Worm (Caenorhabditis elegans) whole organism, L2 larva: ENCODE results near the gene ZK783.7.

Experiments
- F13H6.1 ChIP-seq: sonication (generic microtip); optimal IDR thresholded peaks from 2 replicates; lab custom pipeline; 2016; ENCODE audit warnings: missing genetic modification characterization, missing compliant biosample characterization
- Y55F3AM.14 ChIP-seq: fragments of 200-800 bp; sonication (Bioruptor generic); optimal IDR thresholded peaks from 2 replicates; lab custom pipeline; 2018; ENCODE audit warnings: mild to moderate bottlenecking, missing genetic modification characterization, missing compliant biosample characterization
- ZK546.5 ChIP-seq: sonication (generic microtip); optimal IDR thresholded peaks from 2 replicates; lab custom pipeline; 2017; ENCODE audit warnings: missing biosample characterization, missing genetic modification characterization
- alr-1 ChIP-seq: fragments of 150-350 bp; optimal IDR thresholded peaks from 2 replicates; lab custom pipeline; 2014; ENCODE audit warnings: missing biosample characterization, missing genetic modification characterization
- ama-1 ChIP-seq: fragments of 150-350 bp; optimal IDR thresholded peaks from 2 replicates; lab custom pipeline; 2018; ENCODE audit warnings: inconsistent platforms
- ceh-82 ChIP-seq: fragments of 150-350 bp; optimal IDR thresholded peaks from 2 replicates; lab custom pipeline; 2014; ENCODE audit warnings: missing biosample characterization, missing genetic modification characterization
- crh-2 ChIP-seq: sonication (generic microtip); optimal IDR thresholded peaks from 2 replicates; lab custom pipeline; 2017; ENCODE audit warnings: missing biosample characterization, missing genetic modification characterization
- dmd-4 ChIP-seq: sonication (generic microtip); optimal IDR thresholded peaks from 2 replicates; lab custom pipeline; 2017; ENCODE audit warnings: missing biosample characterization, missing genetic modification characterization
- egl-27 ChIP-seq: sonication (generic microtip); optimal IDR thresholded peaks from 3 replicates; lab custom pipeline; 2017; ENCODE audit warnings: missing biosample characterization, missing genetic modification reagents, missing genetic modification characterization
- elt-3 ChIP-seq: sonication (generic microtip); optimal IDR thresholded peaks from 2 replicates; lab custom pipeline; 2017; ENCODE audit warnings: missing biosample characterization, missing genetic modification characterization
- fos-1 ChIP-seq: fragments of 150-350 bp; optimal IDR thresholded peaks from 2 replicates; lab custom pipeline; 2014; ENCODE audit warnings: missing biosample characterization, missing genetic modification characterization
- gmeb-1 ChIP-seq: fragments of 150-350 bp; optimal IDR thresholded peaks from 2 replicates; lab custom pipeline; 2014; ENCODE audit warnings: missing biosample characterization, missing genetic modification characterization
- lin-39 ChIP-seq: fragments of 150-350 bp; optimal IDR thresholded peaks from 2 replicates; lab custom pipeline; 2014; ENCODE audit warnings: missing biosample characterization, missing genetic modification reagents, missing genetic modification characterization
- lsy-2 ChIP-seq, 2 experiments: fragments of 150-350 bp in 1 of 2; sonication (generic microtip) in 1 of 2; optimal IDR thresholded peaks; 2 replicates each; lab custom pipeline; 2014 to 2017; ENCODE audit warnings: missing biosample characterization in 2 of 2, missing genetic modification characterization in 2 of 2
- mab-5 ChIP-seq: fragments of 150-350 bp; optimal IDR thresholded peaks from 2 replicates; lab custom pipeline; 2014; ENCODE audit warnings: missing biosample characterization, missing genetic modification characterization
- nhr-12 ChIP-seq: fragments of 150-350 bp; optimal IDR thresholded peaks from 2 replicates; lab custom pipeline; 2014; ENCODE audit warnings: missing biosample characterization, missing genetic modification characterization
- nhr-129 ChIP-seq: fragments of 150-350 bp; optimal IDR thresholded peaks from 2 replicates; lab custom pipeline; 2014; ENCODE audit warnings: missing biosample characterization, missing genetic modification characterization
- nhr-21 ChIP-seq: fragments of 150-350 bp; optimal IDR thresholded peaks from 2 replicates; lab custom pipeline; 2014; ENCODE audit warnings: missing biosample characterization, missing genetic modification characterization
- nhr-237 ChIP-seq: fragments of 150-350 bp; optimal IDR thresholded peaks from 2 replicates; lab custom pipeline; 2014; ENCODE audit warnings: missing biosample characterization, missing genetic modification characterization
- nhr-25 ChIP-seq: fragments of 150-350 bp; sonication (generic microtip); optimal IDR thresholded peaks from 3 replicates; lab custom pipeline; 2014; ENCODE audit warnings: missing biosample characterization, missing genetic modification characterization
- nhr-77 ChIP-seq: fragments of 150-350 bp; optimal IDR thresholded peaks from 2 replicates; lab custom pipeline; 2014; ENCODE audit warnings: missing biosample characterization, missing genetic modification characterization
- sem-4 ChIP-seq: fragments of 150-350 bp; optimal IDR thresholded peaks from 2 replicates; lab custom pipeline; 2014; ENCODE audit warnings: missing biosample characterization, missing genetic modification reagents, missing genetic modification characterization
- skn-1 ChIP-seq: sonication (generic microtip); optimal IDR thresholded peaks from 2 replicates; lab custom pipeline; 2017; ENCODE audit warnings: missing biosample characterization, missing genetic modification characterization
- sma-3 ChIP-seq: sonication (generic microtip); optimal IDR thresholded peaks from 2 replicates; lab custom pipeline; 2016; ENCODE audit warnings: missing genetic modification reagents, missing genetic modification characterization, missing compliant biosample characterization
- sma-9 ChIP-seq, 2 experiments: fragments of 150-350 bp in 1 of 2; sonication (generic microtip) in 1 of 2; optimal IDR thresholded peaks; 2 replicates each; lab custom pipeline; 2014 to 2016; ENCODE audit warnings: missing genetic modification characterization in 2 of 2, mild to moderate bottlenecking in 1 of 2, missing biosample characterization in 1 of 2, missing compliant biosample characterization in 1 of 2, missing genetic modification reagents in 1 of 2, moderate library complexity in 1 of 2
- snpc-4 ChIP-seq: fragments of 150-350 bp; optimal IDR thresholded peaks from 2 replicates; lab custom pipeline; 2014; ENCODE audit warnings: missing biosample characterization, missing genetic modification characterization
- unc-55 ChIP-seq: fragments of 150-350 bp; sonication (generic microtip); optimal IDR thresholded peaks from 3 replicates; lab custom pipeline; 2014; ENCODE audit warnings: missing biosample characterization, missing genetic modification reagents, missing genetic modification characterization
- ztf-1 ChIP-seq: fragments of 200-800 bp; sonication (Bioruptor generic); conservative IDR thresholded peaks from 2 replicates; pipeline ENCODE4 v1.3.6; 2022; ENCODE audit warnings: missing genetic modification characterization, missing compliant biosample characterization
- ztf-11 ChIP-seq: sonication (generic microtip); optimal IDR thresholded peaks from 2 replicates; lab custom pipeline; 2017; ENCODE audit warnings: missing biosample characterization, missing genetic modification characterization
- ztf-4 ChIP-seq: fragments of 150-350 bp; optimal IDR thresholded peaks from 2 replicates; lab custom pipeline; 2014; ENCODE audit warnings: missing biosample characterization, missing genetic modification characterization

Gene ZK783.7

DNA sequence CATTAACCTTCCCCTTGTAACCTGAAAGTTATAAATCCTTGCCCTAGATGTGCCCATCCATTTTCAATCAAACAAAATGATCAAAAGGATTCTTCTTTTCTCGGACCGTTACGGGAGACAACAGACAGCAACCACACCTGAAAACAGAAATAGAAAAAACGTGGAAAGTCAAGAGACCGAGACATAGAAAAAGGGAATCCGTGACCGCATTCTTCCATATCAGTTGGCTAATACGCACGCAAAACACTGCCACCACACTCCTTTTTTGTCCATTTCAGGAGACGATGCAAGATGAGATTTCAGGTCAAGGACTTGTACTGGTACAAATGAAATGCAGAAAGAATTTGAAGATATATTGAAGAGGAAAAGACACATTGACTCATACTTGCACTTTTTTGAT lies 38.2 kb upstream of the ZK783.7 start:
- TF ChIP-seq unc-55 (GFP tag; lab: Kevin White, UChicago) (no peak), fos-1 (tag; lab: Kevin White, UChicago) (peak; percentile 5), nhr-129 (tag; lab: Kevin White, UChicago) (no peak), egl-27 (tag; lab: Kevin White, UChicago) (peak; percentile 8), sma-3 (peak; percentile 26), nhr-21 (peak; percentile 13)
- TF ChIP-seq, all 48 proteins: peak for 4

DNA sequence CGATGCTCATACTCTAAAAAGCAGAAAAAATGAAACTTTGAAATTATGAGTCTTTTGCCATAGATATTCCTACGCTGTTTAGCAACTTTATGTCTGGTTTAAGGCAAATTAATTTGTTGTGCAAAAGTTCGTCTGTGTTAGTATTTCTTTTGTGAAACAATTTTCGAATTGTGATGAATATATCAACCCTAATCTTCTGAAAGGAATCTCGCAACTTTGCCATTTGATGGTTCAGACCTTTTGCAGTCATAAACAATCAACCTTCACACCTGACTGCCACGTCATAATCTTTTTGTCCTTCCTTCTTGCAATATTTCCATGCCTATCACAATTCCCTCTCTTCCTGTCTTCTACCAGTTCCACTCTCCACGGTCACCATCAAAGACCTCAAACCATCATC lies 36.7 kb upstream of the ZK783.7 start:
- no peak for TF ChIP-seq lin-39 (tag; lab: Kevin White, UChicago)
- no peak for TF ChIP-seq ztf-1 (GFP tag; lab: Robert Waterston, UW)
- TF ChIP-seq unc-55 (GFP tag; lab: Kevin White, UChicago) = no peak
- no peak for TF ChIP-seq ztf-11 (tag; lab: Kevin White, UChicago)
- TF ChIP-seq dmd-4 = no peak
- TF ChIP-seq Y55F3AM.14 (GFP tag; lab: Kevin White, UChicago) = no peak
- TF ChIP-seq ztf-4 (tag; lab: Kevin White, UChicago) = no peak
- no peak for TF ChIP-seq nhr-77
- no peak for TF ChIP-seq skn-1 (tag; lab: Kevin White, UChicago)
- no peak for TF ChIP-seq mab-5 (tag; lab: Kevin White, UChicago)
- no peak for TF ChIP-seq nhr-12 (tag; lab: Kevin White, UChicago)
- no peak for TF ChIP-seq nhr-129 (tag; lab: Kevin White, UChicago)
- TF ChIP-seq snpc-4 (tag; lab: Kevin White, UChicago) = no peak
- TF ChIP-seq nhr-21 = no peak
- no peak for TF ChIP-seq elt-3 (tag; lab: Kevin White, UChicago)
- TF ChIP-seq ceh-82 = no peak

DNA sequence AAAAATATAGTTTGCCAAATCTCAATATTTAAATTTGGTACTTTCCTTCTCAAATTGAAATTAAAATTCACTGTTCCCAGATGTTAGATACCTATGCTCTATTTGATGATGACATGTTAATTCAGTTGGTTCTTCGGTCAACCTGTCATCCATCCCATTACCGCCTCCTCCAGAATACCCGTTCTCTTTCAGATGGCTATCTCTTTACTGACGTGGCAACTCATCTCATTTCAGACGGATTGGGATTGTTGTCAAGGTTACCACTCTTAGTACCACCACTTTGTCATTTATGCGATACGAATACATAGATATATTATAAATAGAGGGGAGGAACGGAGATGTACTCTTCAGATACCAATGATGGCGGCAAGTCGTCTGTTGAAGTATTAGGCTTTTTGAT lies 35.2 kb upstream of the ZK783.7 start:
- TF ChIP-seq alr-1 (tag; lab: Kevin White, UChicago) (no peak), Y55F3AM.14 (GFP tag; lab: Kevin White, UChicago) (no peak), nhr-129 (tag; lab: Kevin White, UChicago) (no peak)

DNA sequence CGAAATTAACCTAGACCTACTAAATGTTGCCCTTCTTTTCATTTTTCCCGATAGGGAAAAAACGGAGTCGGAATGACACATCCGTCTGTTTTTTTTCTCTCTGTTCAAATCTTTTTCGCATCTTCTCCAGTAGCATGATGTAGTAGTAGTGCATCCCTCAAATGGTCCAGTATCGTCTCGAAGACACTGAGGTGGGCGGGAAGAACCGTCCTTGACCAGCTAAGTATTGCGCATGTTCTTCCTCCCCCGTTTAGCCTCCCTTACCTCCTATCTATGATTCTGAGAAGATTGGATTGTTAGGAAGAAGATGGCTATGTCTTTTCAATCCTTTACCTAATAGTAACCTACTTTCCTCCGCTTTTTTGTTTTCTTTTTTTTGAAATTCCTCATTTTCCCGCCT lies 33.6 kb upstream of the ZK783.7 start:
- TF ChIP-seq nhr-77 (no peak), ama-1 (lab: Kevin White, UChicago) (no peak), sem-4 (tag; lab: Kevin White, UChicago) (no peak), ztf-11 (tag; lab: Kevin White, UChicago) (no peak), egl-27 (tag; lab: Kevin White, UChicago) (no peak), crh-2 (tag; lab: Kevin White, UChicago) (no peak), nhr-237 (no peak), sma-3 (peak; percentile 20), unc-55 (GFP tag; lab: Kevin White, UChicago) (no peak), snpc-4 (tag; lab: Kevin White, UChicago) (no peak), skn-1 (tag; lab: Kevin White, UChicago) (no peak), fos-1 (tag; lab: Kevin White, UChicago) (peak; percentile 41), ZK546.5 (tag; lab: Kevin White, UChicago) (no peak), sma-9 (GFP tag; optimal IDR thresholded peaks at IDR 0.05; lab: Kevin White, UChicago) (peak; percentile 47), sma-9 (tag; optimal IDR thresholded peaks at IDR 0.05; lab: Kevin White, UChicago) (no peak), lsy-2 (tag; optimal IDR thresholded peaks at IDR 0.05; lab: Kevin White, UChicago) (no peak), gmeb-1 (no peak)
- TF ChIP-seq, all 48 proteins: peak for 3

DNA sequence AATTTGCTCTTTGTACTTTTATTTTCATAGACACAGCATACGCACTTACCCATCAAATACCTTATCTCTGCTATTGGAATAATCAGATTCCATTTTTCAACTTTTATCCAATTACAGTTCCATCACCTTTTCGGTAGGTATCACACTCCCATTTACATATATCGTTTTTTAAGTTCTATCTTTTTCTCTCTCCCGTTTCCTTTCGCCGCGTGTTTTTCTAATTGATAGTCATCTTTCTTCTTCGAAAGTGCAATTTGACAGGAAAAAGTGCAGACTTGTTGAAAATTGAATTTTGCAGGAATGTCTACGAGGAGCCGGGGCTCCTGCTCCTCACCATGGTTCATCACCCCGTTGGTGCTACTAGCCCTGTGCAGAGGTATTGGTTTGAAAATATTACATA lies 31.4 kb upstream of the ZK783.7 start, which contains the start of gene fbn-1:
Gene fbn-1 (plus strand): TSS at position 301 of the 400 bp plus-strand sequence.
- TF ChIP-seq dmd-4 (no peak), fos-1 (tag; lab: Kevin White, UChicago) (no peak)

DNA sequence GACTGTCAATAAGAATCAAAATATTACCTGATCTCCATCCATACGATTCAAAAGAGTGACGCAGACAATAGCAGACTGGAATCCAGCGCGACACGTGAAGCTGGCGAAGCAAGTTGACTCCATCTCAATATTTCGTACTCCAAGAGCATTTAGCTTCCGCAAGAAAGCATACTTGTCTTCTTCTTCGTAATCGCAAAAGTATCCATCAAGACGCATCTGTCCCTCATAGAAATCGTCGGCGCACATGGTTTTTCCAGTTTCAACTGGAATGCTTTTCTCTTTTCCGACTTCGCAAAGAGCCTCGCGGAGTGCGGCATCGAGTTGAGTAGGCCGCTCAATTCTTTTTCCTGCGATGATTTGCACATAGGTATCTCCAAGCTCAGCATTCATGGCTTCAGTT lies 15.2 kb upstream of the ZK783.7 start:
- no peak for TF ChIP-seq skn-1 (tag; lab: Kevin White, UChicago)
- TF ChIP-seq nhr-25 (tag; lab: Kevin White, UChicago) = no peak
- TF ChIP-seq ama-1 (lab: Kevin White, UChicago) = no peak
- no peak for TF ChIP-seq lsy-2 (tag; optimal IDR thresholded peaks at IDR 0.05; lab: Kevin White, UChicago)
- TF ChIP-seq gmeb-1 = no peak
- TF ChIP-seq F13H6.1 = no peak
- no peak for TF ChIP-seq sma-9 (GFP tag; optimal IDR thresholded peaks at IDR 0.05; lab: Kevin White, UChicago)
- TF ChIP-seq sma-9 (tag; optimal IDR thresholded peaks at IDR 0.05; lab: Kevin White, UChicago) = no peak
- no peak for TF ChIP-seq nhr-12 (tag; lab: Kevin White, UChicago)
- TF ChIP-seq, all 48 proteins: peak for 0
